Fruit fly (Drosophila melanogaster) whole organism, adult: Measurements from ENCODE around the gene Trf4.

ENCODE experiments used
- Clk ChIP-seq: fragments of 200-800 bp; sonication (Bioruptor generic); optimal IDR thresholded peaks from 2 replicates; lab custom pipeline; 2017; ENCODE audit warnings: missing biosample characterization, missing genetic modification characterization
- Hr96 ChIP-seq: fragments of 200-800 bp; sonication (Bioruptor generic); optimal IDR thresholded peaks from 2 replicates; lab custom pipeline; 2016; ENCODE audit warnings: missing biosample characterization, missing genetic modification characterization
- Mnt ChIP-seq: fragments of 200-800 bp; sonication (Bioruptor generic); optimal IDR thresholded peaks from 2 replicates; lab custom pipeline; 2016; ENCODE audit warnings: missing biosample characterization, mild to moderate bottlenecking, missing genetic modification characterization
- cic ChIP-seq: fragments of 200-800 bp; sonication (Bioruptor generic); optimal IDR thresholded peaks from 2 replicates; lab custom pipeline; 2017; ENCODE audit warnings: missing biosample characterization, mild to moderate bottlenecking, missing genetic modification characterization, moderate library complexity
- kay ChIP-seq: fragments of 200-800 bp; sonication (Bioruptor generic); peaks from one replicate; lab custom pipeline; 2016; ENCODE audit warnings: missing biosample characterization, missing genetic modification characterization, borderline replicate concordance
- pad ChIP-seq: fragments of 200-800 bp; sonication (Bioruptor generic); optimal IDR thresholded peaks from 3 replicates; lab custom pipeline; 2017; ENCODE audit warnings: missing biosample characterization, missing genetic modification characterization, mild to moderate bottlenecking, moderate library complexity, missing genetic modification reagents

DNA sequence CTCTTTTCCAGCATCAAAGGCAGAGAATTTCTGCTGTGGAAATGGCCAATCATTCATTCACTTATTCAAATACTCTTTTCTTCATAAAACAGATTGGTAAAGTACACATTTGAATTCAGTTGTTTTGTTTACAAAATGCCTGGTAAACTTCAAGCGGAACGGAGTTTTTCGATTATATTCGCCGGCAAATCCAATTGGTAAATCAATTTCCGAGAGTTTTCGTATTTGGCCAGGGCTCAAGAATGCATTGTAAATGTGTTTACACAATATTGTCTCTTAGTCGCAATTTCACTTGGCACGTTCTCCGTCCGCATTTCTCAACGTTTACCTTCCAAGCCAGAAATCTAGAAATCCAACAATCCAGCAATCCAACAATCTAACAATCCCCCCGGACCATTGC, 45.0 kb upstream of the Trf4 start, which contains the start of gene CG43403:
- TF ChIP-seq Hr96 (GFP tag; lab: Kevin White, UChicago) (no peak), pad (GFP tag; lab: Kevin White, UChicago) (no peak), Mnt (GFP tag; lab: Kevin White, UChicago) (no peak), kay (GFP tag; lab: Kevin White, UChicago) (no peak), Clk (GFP tag; lab: Kevin White, UChicago) (no peak), cic (GFP tag; lab: Kevin White, UChicago) (no peak)
